Fruit fly (Drosophila melanogaster) S2 (cell line): Measurements from ENCODE around the gene CG3294.
A peak's percentile ranks its signal among the peaks of the same experiment; 100 is the strongest.

Source experiments
- CG8478 ChIP-seq: fragments of >200 bp; optimal IDR thresholded peaks from 2 replicates; lab custom pipeline; 2018
- CTCF ChIP-seq, 2 experiments: fragments of >200 bp; optimal IDR thresholded peaks; 2 replicates each; lab custom pipeline; 2018

Gene CG3294

DNA sequence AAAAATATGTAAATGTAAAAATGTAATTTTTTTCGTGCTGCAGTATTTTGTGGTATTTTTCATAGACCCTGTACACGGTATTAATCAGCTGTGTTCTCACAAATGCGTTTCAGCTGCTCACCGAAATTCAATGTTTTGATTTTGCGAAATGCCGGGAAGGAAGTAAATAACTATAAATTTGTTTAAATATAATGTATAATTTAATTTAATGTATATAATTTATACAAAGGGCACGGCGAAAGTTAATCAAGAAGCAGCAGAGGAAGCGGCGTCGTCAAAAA, at the start of gene CG3294:
TSS of gene CG3294 (plus strand) at position 26 of the 281 bp plus-strand sequence.
- TF ChIP-seq CTCF (optimal IDR thresholded peaks at IDR 0.05; lab: Kevin White, UChicago) (no peak), CG8478 (lab: Kevin White, UChicago) (no peak)

DNA sequence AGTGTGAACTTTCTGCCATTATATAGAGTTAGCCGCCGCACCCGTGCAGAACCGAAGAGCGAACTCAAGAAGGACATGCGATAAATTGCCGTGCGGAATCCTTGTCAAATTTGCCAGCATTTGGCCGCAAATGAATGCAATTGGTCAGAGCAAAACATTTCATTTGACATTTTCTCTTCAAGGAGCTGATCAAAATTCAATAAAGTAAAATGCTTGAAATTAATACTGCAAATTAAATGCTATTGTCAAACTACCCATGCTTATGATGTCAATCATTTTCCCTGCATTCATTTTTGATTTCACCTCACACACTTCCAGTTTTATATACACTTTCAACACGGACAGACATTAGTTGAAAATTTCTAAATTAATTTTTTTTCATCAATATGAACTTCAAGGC, 31.8 kb upstream of the CG3294 start, which contains the start of gene CG42523:
TSS of gene CG42523 (plus strand) at position 301 of the 400 bp plus-strand sequence.
- TF ChIP-seq CTCF (optimal IDR thresholded peaks at IDR 0.05; lab: Kevin White, UChicago) (no peak), CG8478 (lab: Kevin White, UChicago) (no peak)

DNA sequence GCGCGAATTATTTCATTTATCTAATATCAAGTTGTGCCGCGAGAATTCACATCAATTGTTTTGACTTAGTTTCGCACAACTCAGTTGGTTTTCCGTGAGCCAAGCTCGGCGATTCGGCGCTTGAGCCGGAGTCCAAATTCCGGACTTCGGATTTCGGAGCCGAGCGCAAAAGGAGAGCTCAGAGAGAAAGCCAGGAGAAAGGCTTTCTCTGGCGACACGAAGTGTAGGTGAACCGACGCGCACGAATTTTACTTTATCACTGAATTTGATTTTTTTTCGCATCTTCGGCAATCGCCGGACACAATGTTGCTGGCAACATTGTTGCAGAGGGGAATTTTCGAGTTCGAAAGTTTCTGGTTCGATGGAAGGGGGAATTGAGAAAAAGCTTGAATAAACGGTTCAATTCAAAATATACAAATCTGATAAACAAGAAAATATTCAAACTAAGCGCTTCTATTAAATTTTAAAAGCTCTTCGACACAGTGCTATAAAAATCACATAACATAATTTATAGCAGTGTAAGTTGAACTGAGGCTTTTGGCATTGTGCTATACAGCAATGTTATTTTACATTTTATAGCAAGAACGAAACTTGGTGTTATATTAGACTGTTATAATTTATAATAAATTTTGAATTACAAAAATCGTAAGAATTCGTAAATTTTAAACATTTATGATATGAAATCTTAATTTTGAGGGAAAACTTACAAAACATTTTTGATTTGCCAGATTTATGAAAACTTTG, 397 bp upstream of the CG3294 start, which contains the start of gene fipi:
TSS of gene fipi (minus strand) at position 265 of the 744 bp plus-strand sequence.
- no peak for TF ChIP-seq CG8478 (lab: Kevin White, UChicago)
- no peak for TF ChIP-seq CTCF (optimal IDR thresholded peaks at IDR 0.05; lab: Kevin White, UChicago)

DNA sequence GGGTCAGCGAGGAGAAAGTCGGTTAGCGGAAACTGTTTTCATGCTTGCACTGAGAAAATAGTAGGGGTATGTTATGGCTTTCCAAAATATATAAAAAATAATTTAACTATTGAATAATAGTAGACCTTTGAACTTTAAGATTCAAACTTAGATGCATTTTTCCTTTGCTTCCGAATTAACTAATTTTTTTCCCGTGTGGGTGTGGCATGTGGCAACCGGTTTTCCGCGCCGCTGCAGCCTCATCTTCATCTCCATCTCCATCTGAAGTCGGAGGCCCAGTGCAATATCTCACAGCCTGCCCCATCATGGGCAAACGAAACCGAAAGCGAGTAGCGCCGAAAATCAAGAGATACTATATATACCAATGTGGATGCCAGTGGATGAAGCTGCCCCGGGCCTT, 3.3 kb downstream of the CG3294 start:
- TF ChIP-seq CG8478 (lab: Kevin White, UChicago) (no peak), CTCF (optimal IDR thresholded peaks at IDR 0.05; lab: Kevin White, UChicago) (no peak)

DNA sequence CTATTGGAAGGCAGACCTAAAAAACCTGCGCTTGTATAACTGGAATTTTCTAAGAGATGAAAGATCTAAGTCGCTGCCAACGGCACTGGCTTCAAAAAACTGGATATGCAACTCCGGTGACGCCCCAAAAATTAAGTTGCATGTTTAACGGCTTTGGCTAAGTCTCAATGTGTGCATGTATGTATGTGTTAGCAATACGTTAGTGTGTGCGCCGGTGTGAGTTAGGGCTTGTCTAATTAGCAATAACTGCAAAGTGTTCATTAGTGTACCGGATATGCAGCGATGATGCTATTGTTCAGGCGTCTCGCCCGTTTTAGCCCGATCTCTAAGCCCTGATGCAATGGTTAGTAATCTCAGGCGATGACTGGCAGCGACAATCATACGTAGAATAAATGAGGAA, 4.5 kb downstream of the CG3294 start:
- TF ChIP-seq CG8478 (lab: Kevin White, UChicago), result no peak
- no peak for TF ChIP-seq CTCF (optimal IDR thresholded peaks at IDR 0.05; lab: Kevin White, UChicago)

DNA sequence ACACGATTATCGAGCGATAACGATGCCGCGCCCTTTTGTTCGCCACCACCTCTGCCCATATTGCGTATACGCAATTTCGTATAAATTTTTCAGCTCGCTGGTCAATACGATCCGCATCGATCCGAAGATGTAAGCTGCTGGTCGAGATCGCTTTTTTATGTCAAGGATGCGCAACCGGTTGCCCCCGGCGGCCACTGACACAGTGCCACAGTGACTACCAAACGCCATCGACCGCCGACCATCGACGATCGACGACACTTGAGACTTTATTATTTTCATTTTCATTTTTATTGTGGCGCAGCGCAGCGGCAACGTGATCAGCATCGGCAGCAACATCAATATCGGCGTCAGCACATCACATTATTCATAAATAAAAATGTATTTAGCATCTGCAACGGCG, 5.7 kb downstream of the CG3294 start:
- no peak for TF ChIP-seq CG8478 (lab: Kevin White, UChicago)
- TF ChIP-seq CTCF (optimal IDR thresholded peaks at IDR 0.05; lab: Kevin White, UChicago), result no peak

DNA sequence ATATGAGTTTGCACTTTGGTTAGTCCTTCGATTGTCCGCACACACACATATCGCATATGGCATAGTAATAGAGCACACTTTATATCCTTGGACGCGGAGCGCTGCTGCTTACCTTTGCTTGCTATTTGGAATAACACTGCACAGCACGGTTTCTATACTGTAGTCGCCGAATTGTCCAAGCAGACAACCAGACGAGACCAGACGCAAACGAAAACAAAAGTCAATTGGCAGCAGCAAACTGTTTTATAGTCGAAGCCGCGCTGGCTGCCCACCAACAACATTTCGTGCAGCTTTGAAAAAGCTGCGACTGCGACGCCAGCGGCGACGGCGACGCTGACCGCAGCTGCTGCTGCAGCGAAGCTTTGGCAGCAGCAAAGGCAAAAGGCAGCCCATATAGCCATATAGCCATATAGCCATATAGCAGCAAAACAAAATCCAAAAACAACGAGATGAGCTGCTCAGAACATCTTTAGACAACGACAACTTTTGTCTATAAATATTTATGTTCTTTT, 7.4 kb downstream of the CG3294 start, which contains the start of gene slf:
TSS of gene slf (minus strand) at position 219 of the 512 bp plus-strand sequence.
- TF ChIP-seq CG8478 (lab: Kevin White, UChicago) (no peak), CTCF (optimal IDR thresholded peaks at IDR 0.05; lab: Kevin White, UChicago) (no peak)

DNA sequence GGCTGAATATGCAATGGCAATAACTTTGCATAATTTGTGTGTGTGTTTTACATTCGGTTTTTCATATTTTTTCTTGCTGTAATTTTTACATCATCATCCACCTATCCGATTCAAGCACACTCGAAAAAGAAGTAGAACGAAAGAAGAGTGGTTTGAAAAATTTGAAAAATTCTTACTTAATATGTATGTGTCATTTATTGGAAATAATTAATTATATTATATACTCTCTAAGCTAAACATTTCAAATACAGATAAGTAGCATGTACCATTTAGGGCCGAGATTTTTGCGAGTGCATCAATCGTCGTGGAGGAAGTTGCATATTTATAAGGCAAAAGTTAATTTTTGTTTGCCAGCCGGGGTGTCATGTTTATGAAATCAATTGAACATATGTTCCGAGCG, 11.8 kb downstream of the CG3294 start:
- TF ChIP-seq CG8478 (lab: Kevin White, UChicago) (no peak), CTCF (optimal IDR thresholded peaks at IDR 0.05; lab: Kevin White, UChicago) (no peak)

DNA sequence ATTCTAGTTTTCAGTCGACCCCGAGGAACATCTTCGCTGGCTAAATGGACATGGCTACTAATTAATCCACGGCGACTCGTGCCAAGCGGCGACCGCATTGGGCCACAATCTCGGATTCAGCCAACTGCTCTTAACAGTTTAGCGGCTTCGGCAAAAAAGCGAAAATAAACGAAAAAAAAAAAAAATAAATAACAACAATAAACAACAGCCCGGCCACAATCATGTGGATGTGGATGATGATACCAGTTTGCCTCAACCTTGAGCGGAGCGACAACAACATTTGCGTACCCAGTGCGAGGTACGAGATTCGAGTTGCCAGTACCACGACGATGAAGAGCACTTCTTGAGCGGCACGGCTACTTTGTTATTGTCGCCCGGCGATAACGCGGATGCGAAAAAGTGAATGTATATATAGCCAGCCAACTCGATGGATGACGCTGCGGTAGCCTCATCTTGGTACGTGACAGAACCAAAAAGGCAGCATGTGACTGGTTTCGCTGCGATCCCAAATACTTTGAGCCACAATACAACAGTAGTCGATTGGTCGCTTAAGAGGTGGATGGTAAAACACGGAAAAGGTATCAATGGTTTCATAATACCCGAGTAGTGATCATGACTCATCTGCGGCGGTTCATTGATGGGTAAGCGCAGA, 13.7 kb downstream of the CG3294 start:
- TF ChIP-seq CG8478 (lab: Kevin White, UChicago) (no peak), CTCF (optimal IDR thresholded peaks at IDR 0.05; lab: Kevin White, UChicago) (no peak)

DNA sequence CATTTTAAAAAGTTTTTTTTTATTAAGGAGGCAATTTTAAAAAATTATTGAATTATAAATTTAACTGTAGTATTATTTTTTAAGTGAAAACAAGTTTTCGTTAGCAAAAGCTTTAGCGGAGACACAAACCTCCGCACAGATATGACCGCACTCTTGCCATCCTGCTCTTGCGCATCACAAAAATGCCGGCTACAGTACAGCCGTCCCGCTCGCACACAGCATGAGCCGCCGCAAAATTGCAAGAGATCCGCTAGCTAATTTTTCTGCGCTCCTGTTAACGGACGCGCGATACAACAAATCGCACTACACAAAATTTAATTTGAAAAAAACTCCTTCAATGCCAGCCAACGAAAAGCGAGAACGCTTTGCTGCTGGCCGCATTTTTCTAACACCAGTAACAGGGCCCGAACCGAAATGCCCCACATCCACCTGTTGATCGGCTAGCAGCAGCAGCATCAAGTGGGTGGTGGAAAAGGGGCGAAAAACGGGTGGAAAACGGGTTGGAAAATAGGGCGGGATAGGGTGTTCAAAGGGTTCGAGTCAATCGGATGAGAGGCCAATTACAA, 15.8 kb downstream of the CG3294 start:
- TF ChIP-seq CTCF (optimal IDR thresholded peaks at IDR 0.05; lab: Kevin White, UChicago), result peak in 1 of 2 experiments; percentile 23
- no peak for TF ChIP-seq CG8478 (lab: Kevin White, UChicago)

DNA sequence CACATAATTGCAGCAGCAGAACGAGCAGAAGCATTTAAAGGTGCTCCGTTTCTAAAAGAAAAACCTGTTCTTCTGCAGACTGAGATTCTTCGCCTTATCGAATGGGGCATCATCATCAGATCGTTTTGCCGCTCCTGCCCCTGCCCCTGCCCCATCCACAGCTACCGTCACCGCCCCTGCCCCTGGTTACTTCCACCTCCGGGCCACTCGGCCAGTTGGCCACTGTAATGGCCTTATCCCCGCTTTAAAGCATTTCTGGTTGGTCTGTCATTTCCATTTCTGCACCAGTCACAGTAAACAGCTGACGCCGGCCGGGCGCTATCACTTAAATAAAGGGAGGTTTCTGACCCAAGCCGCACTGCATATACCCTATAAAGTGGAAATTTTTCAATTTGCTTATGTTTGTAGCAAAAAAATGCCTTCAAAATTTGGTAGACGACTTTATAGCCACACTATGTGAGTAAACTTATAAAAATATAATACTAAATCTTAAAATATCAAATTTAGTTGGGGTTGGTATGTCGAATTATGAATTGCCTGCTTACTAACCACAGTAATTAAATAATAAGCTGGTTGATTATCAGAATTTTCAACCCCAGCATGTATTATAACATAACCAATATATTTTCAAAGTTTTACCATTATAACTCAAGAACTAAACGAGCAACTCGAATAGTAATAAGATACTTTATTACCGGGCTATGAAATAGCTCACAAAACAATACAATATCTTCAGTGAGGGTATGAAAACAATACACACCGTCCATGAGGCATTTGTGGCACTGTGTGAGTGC, 16.5 kb downstream of the CG3294 start:
- no peak for TF ChIP-seq CTCF (optimal IDR thresholded peaks at IDR 0.05; lab: Kevin White, UChicago)

DNA sequence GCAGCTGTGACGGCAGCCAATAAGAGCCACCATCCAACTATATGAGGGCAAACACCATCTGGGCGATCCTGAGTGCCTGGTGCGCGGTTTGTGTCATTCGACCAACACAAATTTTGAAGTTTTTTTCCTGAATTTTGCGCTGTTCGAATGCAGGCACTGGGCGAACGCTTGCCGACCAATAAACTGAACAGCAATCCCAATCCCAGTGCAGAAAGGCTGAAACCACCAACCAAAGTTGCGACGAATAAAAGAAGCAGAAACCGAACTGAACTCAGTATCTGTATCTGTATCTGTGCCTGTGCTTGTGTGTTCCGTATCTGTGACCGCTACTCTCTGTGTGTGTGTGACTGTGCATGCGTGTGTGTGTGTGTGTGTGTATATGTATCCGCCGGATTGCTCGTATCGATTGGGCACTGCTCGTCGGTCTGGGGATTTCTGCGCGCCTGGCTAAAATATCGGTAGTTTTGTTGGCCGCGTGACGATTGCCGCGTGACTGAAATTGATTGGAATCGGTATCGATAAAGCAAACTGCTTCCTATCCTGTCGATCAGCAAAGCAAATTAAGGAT, 17.2 kb downstream of the CG3294 start:
- TF ChIP-seq CTCF (optimal IDR thresholded peaks at IDR 0.05; lab: Kevin White, UChicago) (no peak), CG8478 (lab: Kevin White, UChicago) (no peak)

DNA sequence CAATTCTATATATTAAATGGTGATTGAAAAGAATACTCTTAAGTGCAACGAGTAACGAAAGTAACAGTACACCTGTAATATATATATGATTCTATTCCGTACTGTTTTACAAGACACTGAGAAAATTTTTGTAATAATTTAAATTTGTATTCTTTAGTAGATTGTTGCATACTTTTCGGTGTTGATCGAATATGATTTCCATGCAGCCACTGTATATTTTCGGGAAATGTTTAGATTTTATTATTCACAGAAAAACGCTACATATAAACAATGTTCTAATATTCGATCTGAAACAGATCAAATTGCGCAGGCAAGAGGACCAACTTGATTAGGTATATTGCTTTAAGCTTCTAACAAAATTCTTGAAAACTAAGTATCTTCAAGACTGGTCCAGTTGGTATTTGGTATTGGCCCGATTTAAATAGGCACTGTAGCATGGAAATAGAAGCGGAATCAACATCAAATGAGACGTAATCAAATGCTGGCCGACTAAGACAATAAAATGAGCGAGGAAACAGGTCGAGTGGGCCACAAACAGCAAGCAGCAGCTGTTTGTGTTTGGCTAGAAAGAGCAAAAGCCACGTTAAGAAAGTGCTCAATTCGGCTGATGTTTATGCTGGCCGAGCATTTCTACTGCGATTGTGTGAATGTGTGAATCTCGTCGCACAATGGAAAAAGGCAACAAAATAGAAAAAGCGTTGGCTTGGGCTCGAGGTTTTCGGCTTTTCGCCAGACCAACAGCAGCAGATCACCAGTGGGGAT, 18.1 kb downstream of the CG3294 start, which contains the start of gene CG15629:
TSS of gene CG15629 (plus strand) at position 749 of the 762 bp plus-strand sequence.
- TF ChIP-seq CTCF (optimal IDR thresholded peaks at IDR 0.05; lab: Kevin White, UChicago), result no peak
- TF ChIP-seq CG8478 (lab: Kevin White, UChicago), result no peak
